Worm (Caenorhabditis elegans) whole organism, young adult: ENCODE results near the gene magu-2.

ENCODE experiments used
- D2030.7 ChIP-seq: fragments of 200-800 bp; sonication (Bioruptor generic); IDR thresholded peaks from 2 replicates; pipeline ENCODE4 v1.3.6; 2022; ENCODE audit warnings: missing genetic modification reagents, missing genetic modification characterization, missing compliant biosample characterization
- Y67H2A.10 ChIP-seq: fragments of 200-800 bp; sonication (Bioruptor generic); conservative IDR thresholded peaks from 2 replicates; pipeline ENCODE4 v1.3.6; 2022; ENCODE audit warnings: missing genetic modification reagents, missing genetic modification characterization, missing compliant biosample characterization
- aptf-2 ChIP-seq: fragments of 200-800 bp; sonication (Bioruptor generic); conservative IDR thresholded peaks from 2 replicates; pipeline ENCODE4 v1.3.6; 2022; ENCODE audit warnings: missing genetic modification reagents, missing genetic modification characterization, missing compliant biosample characterization
- bed-2 ChIP-seq: fragments of 200-800 bp; sonication (Bioruptor generic); IDR thresholded peaks from 2 replicates; pipeline ENCODE4 v1.3.6; 2022; ENCODE audit warnings: missing genetic modification reagents, missing genetic modification characterization, missing compliant biosample characterization
- ceh-27 ChIP-seq: fragments of 200-800 bp; sonication (Bioruptor generic); optimal IDR thresholded peaks from 2 replicates; lab custom pipeline; 2018; ENCODE audit warnings: mild to moderate bottlenecking, missing genetic modification characterization, moderate library complexity, missing compliant biosample characterization
- dpff-1 ChIP-seq: sonication (generic microtip); optimal IDR thresholded peaks from 2 replicates; lab custom pipeline; 2017; ENCODE audit warnings: mild to moderate bottlenecking, missing genetic modification characterization, missing compliant biosample characterization
- ets-4 ChIP-seq: fragments of 200-800 bp; sonication (Bioruptor generic); optimal IDR thresholded peaks from 2 replicates; lab custom pipeline; 2018; ENCODE audit warnings: mild to moderate bottlenecking, missing genetic modification characterization, missing compliant biosample characterization
- fkh-3 ChIP-seq: sonication (generic microtip); optimal IDR thresholded peaks from 2 replicates; lab custom pipeline; 2016; ENCODE audit warnings: mild to moderate bottlenecking, missing genetic modification characterization, missing compliant biosample characterization
- hlh-26 ChIP-seq: fragments of 200-800 bp; sonication (Bioruptor generic); conservative IDR thresholded peaks from 2 replicates; pipeline ENCODE4 v1.3.6; 2022; ENCODE audit warnings: missing genetic modification reagents, missing genetic modification characterization, missing compliant biosample characterization
- nhr-90 ChIP-seq: sonication (generic microtip); optimal IDR thresholded peaks from 2 replicates; lab custom pipeline; 2016; ENCODE audit warnings: missing genotype, mild to moderate bottlenecking, missing genetic modification characterization, missing compliant biosample characterization
- pha-4 ChIP-seq: fragments of 150-350 bp; sonication (generic microtip); optimal IDR thresholded peaks from 2 replicates; lab custom pipeline; 2014; ENCODE audit warnings: missing biosample characterization, missing genetic modification reagents, missing genetic modification characterization
- snpc-4 ChIP-seq, 5 experiments: fragments of 150-350 bp in 1 of 5; sonication (generic microtip) in 4 of 5; optimal IDR thresholded peaks; 2 replicates each; lab custom pipeline; 2014 to 2018; ENCODE audit warnings: missing genetic modification characterization in 5 of 5, missing biosample characterization in 3 of 5, antibody characterized with exemption in 2 of 5, mild to moderate bottlenecking in 2 of 5, missing compliant biosample characterization in 2 of 5, missing genotype in 2 of 5, moderate library complexity in 2 of 5, missing genetic modification reagents in 1 of 5
- tbx-9 ChIP-seq: sonication (generic microtip); optimal IDR thresholded peaks from 2 replicates; lab custom pipeline; 2016; ENCODE audit warnings: borderline replicate concordance, missing genetic modification characterization, inconsistent platforms, missing compliant biosample characterization
- unc-62 ChIP-seq: fragments of 150-350 bp; optimal IDR thresholded peaks from 2 replicates; lab custom pipeline; 2014; ENCODE audit warnings: missing biosample characterization, missing genetic modification reagents, missing genetic modification characterization

DNA sequence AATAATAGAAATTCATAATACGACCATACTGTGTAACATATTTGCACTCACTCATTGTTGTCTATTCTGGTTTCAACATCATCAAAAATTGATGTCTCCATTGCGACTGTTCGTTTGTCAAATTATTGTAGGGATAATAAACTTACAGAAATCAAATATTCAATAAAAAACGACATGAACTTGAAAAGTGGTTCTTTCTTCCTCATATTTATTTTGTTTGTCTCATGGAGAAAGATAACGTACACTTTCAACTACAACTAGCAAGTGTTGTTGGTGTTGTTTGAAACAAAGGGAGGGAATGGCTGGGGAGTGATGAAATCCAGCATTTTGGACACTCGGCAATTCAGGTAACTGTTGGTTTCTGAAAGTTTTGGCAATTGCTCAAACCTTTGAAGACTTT is 34.9 kb downstream of the magu-2 start, which contains the start of gene B0507.9:
- no peak for TF ChIP-seq nhr-90 (tag; lab: Kevin White, UChicago)
- TF ChIP-seq bed-2: no peak
- no peak for TF ChIP-seq fkh-3 (tag; lab: Kevin White, UChicago)
- no peak for TF ChIP-seq ets-4 (GFP tag; lab: Kevin White, UChicago)
- no peak for TF ChIP-seq aptf-2 (GFP tag; lab: Robert Waterston, UW)
- no peak for TF ChIP-seq tbx-9 (tag; lab: Kevin White, UChicago)
- TF ChIP-seq unc-62 (GFP tag; lab: Kevin White, UChicago): no peak
- no peak for TF ChIP-seq dpff-1
- TF ChIP-seq snpc-4 (GFP tag; optimal IDR thresholded peaks at IDR 0.05; lab: Kevin White, UChicago): no peak
- no peak for TF ChIP-seq snpc-4 (tag; optimal IDR thresholded peaks at IDR 0.05; lab: Kevin White, UChicago)
- no peak for TF ChIP-seq Y67H2A.10
- TF ChIP-seq D2030.7 (GFP tag; lab: Robert Waterston, UW): no peak
- no peak for TF ChIP-seq pha-4 (tag; lab: Kevin White, UChicago)
- TF ChIP-seq ceh-27 (GFP tag; lab: Kevin White, UChicago): no peak
- TF ChIP-seq hlh-26 (GFP tag; lab: Robert Waterston, UW): no peak
